Fruit fly (Drosophila melanogaster): Measurements from ENCODE around the gene Teh1.

DNA sequence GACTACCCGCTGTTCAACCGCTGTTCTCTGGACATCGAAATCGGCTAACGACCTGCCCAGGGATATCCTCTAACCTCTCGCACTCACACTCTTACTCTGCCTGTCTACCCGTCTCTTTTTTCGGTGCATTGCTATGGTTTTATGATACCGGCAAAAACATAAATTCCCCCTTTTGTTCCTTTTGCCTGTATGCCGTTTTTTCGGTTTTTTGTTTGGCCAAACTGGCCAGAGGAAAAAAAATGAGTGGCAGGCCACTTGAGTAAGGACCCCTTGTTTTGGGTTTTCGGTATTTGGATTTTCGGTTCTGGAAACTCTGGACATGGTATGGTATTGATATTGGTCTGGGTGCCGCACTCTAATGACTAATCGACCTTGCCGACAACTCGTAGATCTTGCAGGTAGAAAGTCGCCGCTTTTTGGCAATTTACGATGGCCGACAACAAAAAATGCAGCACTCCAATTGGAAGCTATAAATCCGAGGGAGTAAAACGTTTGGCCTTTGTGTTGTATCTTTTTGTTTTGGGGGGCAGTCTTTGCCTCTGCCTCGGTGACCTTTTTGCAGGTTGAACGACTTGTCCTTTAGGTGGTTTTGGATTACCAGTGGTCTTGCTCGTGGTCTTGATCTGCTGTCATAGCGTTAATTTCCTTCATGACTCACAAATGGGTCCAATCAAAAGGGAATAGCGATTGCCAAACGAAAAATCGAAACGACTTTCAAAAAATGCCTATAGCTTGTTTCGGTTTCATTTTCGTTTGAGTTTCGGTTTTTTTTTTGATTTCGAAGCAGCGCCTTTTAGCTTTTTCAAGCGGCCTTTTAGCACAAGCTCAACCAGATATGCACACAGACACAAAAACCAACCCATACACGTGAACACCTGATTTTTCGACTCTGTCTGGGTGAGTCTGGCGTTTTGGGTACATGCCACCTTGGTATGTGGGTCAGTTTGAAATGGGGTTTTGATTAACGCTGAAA, 12.2 kb upstream of the Teh1 start:
- no peak for TF ChIP-seq Mnt (GFP tag; optimal IDR thresholded peaks at IDR 0.05)
- TF ChIP-seq CG14711 (tag; optimal IDR thresholded peaks at IDR 0.05): no peak
- no peak for TF ChIP-seq Clk (GFP tag; optimal IDR thresholded peaks at IDR 0.05)
- no peak for TF ChIP-seq Hr96 (GFP tag; optimal IDR thresholded peaks at IDR 0.05)
- TF ChIP-seq bab1 (GFP tag; optimal IDR thresholded peaks at IDR 0.05): no peak

Measured in whole organism, adult.